Fruit fly (Drosophila melanogaster) whole organism, embryonic: ENCODE data around the gene CG33502.
A peak's percentile ranks its signal among the peaks of the same experiment; 100 is the strongest.
"Not testable (repeated sequence)": the region's sequence is repeated elsewhere in the genome, so short reads cannot be mapped to it uniquely, and the experiment has no call there.

Source experiments
- Aef1 ChIP-seq: fragments of 200-800 bp; sonication (Bioruptor generic); IDR thresholded peaks from 3 replicates; pipeline ENCODE4 v1.3.6; 2022; ENCODE audit warnings: missing biosample characterization, missing genetic modification characterization
- CG10321 ChIP-seq: fragments of 200-800 bp; sonication (Bioruptor generic); IDR thresholded peaks from 2 replicates; pipeline ENCODE4 v1.3.6; 2022; ENCODE audit warnings: missing biosample characterization, missing genetic modification characterization
- CG12659 ChIP-seq: fragments of 200-800 bp; sonication (Bioruptor generic); optimal IDR thresholded peaks from 3 replicates; lab custom pipeline; 2017; ENCODE audit warnings: mild to moderate bottlenecking, missing biosample characterization, missing genetic modification reagents, missing genetic modification characterization
- CG15514 ChIP-seq: fragments of 200-800 bp; sonication (Bioruptor generic); optimal IDR thresholded peaks from 3 replicates; lab custom pipeline; 2017; ENCODE audit warnings: missing biosample characterization, missing genetic modification characterization, mild to moderate bottlenecking, moderate library complexity, missing genetic modification reagents
- CG17385 ChIP-seq: fragments of 200-800 bp; sonication (Bioruptor generic); optimal IDR thresholded peaks from 3 replicates; lab custom pipeline; 2018; ENCODE audit warnings: missing biosample characterization, mild to moderate bottlenecking, missing genetic modification characterization
- CG18262 ChIP-seq: fragments of 200-800 bp; optimal IDR thresholded peaks from 3 replicates; lab custom pipeline; 2019; ENCODE audit warnings: missing biosample characterization, mild to moderate bottlenecking, missing genetic modification characterization, moderate library complexity
- CG2199 ChIP-seq: fragments of 200-800 bp; sonication (Bioruptor generic); IDR thresholded peaks from 3 replicates; pipeline ENCODE4 v1.3.6; 2022; ENCODE audit warnings: missing biosample characterization, missing genetic modification characterization
- CG31224 ChIP-seq: fragments of 200-800 bp; sonication (Bioruptor generic); IDR thresholded peaks from 2 replicates; pipeline ENCODE4 v1.3.6; 2022; ENCODE audit warnings: missing biosample characterization, missing genetic modification characterization
- CG4854 ChIP-seq: fragments of 200-800 bp; sonication (Bioruptor generic); optimal IDR thresholded peaks from 2 replicates; lab custom pipeline; 2016; ENCODE audit warnings: missing biosample characterization, missing genetic modification characterization, inconsistent platforms
- CG5953 ChIP-seq: fragments of 200-800 bp; sonication (Bioruptor generic); IDR thresholded peaks from 2 replicates; pipeline ENCODE4 v1.3.6; 2022; ENCODE audit warnings: missing biosample characterization, missing genetic modification characterization
- CG7745 ChIP-seq: fragments of 200-800 bp; sonication (Bioruptor generic); optimal IDR thresholded peaks from 2 replicates; lab custom pipeline; 2018; ENCODE audit warnings: missing biosample characterization, mild to moderate bottlenecking, missing genetic modification characterization, moderate library complexity
- CG8388 ChIP-seq: fragments of 200-800 bp; sonication (Bioruptor generic); optimal IDR thresholded peaks from 2 replicates; lab custom pipeline; 2019; ENCODE audit warnings: missing biosample characterization, mild to moderate bottlenecking, missing genetic modification characterization, moderate library complexity
- CG9609 ChIP-seq: fragments of 200-800 bp; sonication (Bioruptor generic); optimal IDR thresholded peaks from 3 replicates; lab custom pipeline; 2016; ENCODE audit warnings: missing biosample characterization, missing genetic modification characterization
- Dek ChIP-seq: fragments of 200-800 bp; sonication (Bioruptor generic); optimal IDR thresholded peaks from 3 replicates; lab custom pipeline; 2019; ENCODE audit warnings: missing biosample characterization, mild to moderate bottlenecking, missing genetic modification characterization, moderate library complexity
- Drgx ChIP-seq: fragments of 200-800 bp; sonication (Bioruptor generic); IDR thresholded peaks from 2 replicates; pipeline ENCODE4 v1.3.6; 2022; ENCODE audit warnings: missing biosample characterization, missing genetic modification characterization
- ERR ChIP-seq: fragments of 200-800 bp; sonication (Bioruptor generic); optimal IDR thresholded peaks from 2 replicates; lab custom pipeline; 2016; ENCODE audit warnings: missing biosample characterization, missing genetic modification characterization
- HLH4C ChIP-seq: fragments of 200-800 bp; sonication (Bioruptor generic); IDR thresholded peaks from 3 replicates; pipeline ENCODE4 v1.3.6; 2022; ENCODE audit warnings: missing biosample characterization, missing genetic modification characterization; ENCODE audit not compliant: partially characterized antibody
- Hey ChIP-seq: fragments of 200-800 bp; sonication (Bioruptor generic); optimal IDR thresholded peaks from 3 replicates; lab custom pipeline; 2018; ENCODE audit warnings: missing biosample characterization, mild to moderate bottlenecking, missing genetic modification characterization
- MBD-R2 ChIP-seq: fragments of 200-800 bp; sonication (Bioruptor generic); IDR thresholded peaks from 2 replicates; pipeline ENCODE4 v1.3.6; 2022; ENCODE audit warnings: missing biosample characterization, missing genetic modification characterization
- MTF-1 ChIP-seq: fragments of 200-800 bp; sonication (Bioruptor generic); optimal IDR thresholded peaks from 2 replicates; lab custom pipeline; 2018; ENCODE audit warnings: missing biosample characterization, mild to moderate bottlenecking, missing genetic modification characterization, borderline replicate concordance
- Optix ChIP-seq: fragments of 200-800 bp; sonication (Bioruptor generic); IDR thresholded peaks from 3 replicates; pipeline ENCODE4 v1.3.6; 2022; ENCODE audit warnings: missing biosample characterization, missing genetic modification characterization
- Pdp1 ChIP-seq, 2 experiments: fragments of 200-800 bp; sonication (Bioruptor generic); optimal IDR thresholded peaks; 3 replicates each; lab custom pipeline; 2016; ENCODE audit warnings: missing biosample characterization in 2 of 2, missing genetic modification characterization in 2 of 2, mild to moderate bottlenecking in 1 of 2, moderate library complexity in 1 of 2
- Ptx1 ChIP-seq: fragments of 200-800 bp; sonication (Bioruptor generic); IDR thresholded peaks from 2 replicates; pipeline ENCODE4 v1.3.6; 2022; ENCODE audit warnings: missing biosample characterization, missing genetic modification characterization
- Rfx ChIP-seq: fragments of 200-800 bp; sonication (Bioruptor generic); IDR thresholded peaks from 2 replicates; pipeline ENCODE4 v1.3.6; 2022; ENCODE audit warnings: missing biosample characterization, missing genetic modification characterization
- Xbp1 ChIP-seq: fragments of 200-800 bp; sonication (Bioruptor generic); optimal IDR thresholded peaks from 3 replicates; lab custom pipeline; 2016; ENCODE audit warnings: missing biosample characterization, mild to moderate bottlenecking, missing genetic modification characterization
- Xrp1 ChIP-seq: fragments of 200-800 bp; sonication (Bioruptor generic); IDR thresholded peaks from 2 replicates; pipeline ENCODE4 v1.3.6; 2022; ENCODE audit warnings: missing biosample characterization, missing genetic modification characterization
- al ChIP-seq: fragments of 200-800 bp; sonication (Bioruptor generic); IDR thresholded peaks from 2 replicates; pipeline ENCODE4 v1.3.6; 2022; ENCODE audit warnings: missing biosample characterization, missing genetic modification characterization
- bigmax ChIP-seq: fragments of 200-800 bp; sonication (Bioruptor generic); optimal IDR thresholded peaks from 2 replicates; lab custom pipeline; 2018; ENCODE audit warnings: missing biosample characterization, mild to moderate bottlenecking, missing genetic modification characterization
- ham ChIP-seq: fragments of 200-800 bp; sonication (Bioruptor generic); IDR thresholded peaks from 2 replicates; pipeline ENCODE4 v1.3.6; 2022; ENCODE audit warnings: missing biosample characterization, missing genetic modification characterization
- hkb ChIP-seq, 2 experiments: fragments of 200-800 bp in 1 of 2; fragments of >200 bp in 1 of 2; sonication (Bioruptor generic) in 1 of 2; IDR thresholded peaks in 1 of 2; optimal IDR thresholded peaks in 1 of 2; 2 replicates each; pipeline versions ENCODE4 v1.3.6 to Lab custom; 2017 to 2022; ENCODE audit warnings: missing biosample characterization in 1 of 2, missing genetic modification characterization in 1 of 2
- nerfin-2 ChIP-seq: fragments of 200-800 bp; sonication (Bioruptor generic); IDR thresholded peaks from 2 replicates; pipeline ENCODE4 v1.3.6; 2022; ENCODE audit warnings: missing biosample characterization, missing genetic modification characterization; ENCODE audit not compliant: partially characterized antibody
- prd ChIP-seq, 3 experiments: fragments of >200 bp in 2 of 3; fragments of 200-800 bp in 1 of 3; sonication (Bioruptor generic) in 1 of 3; optimal IDR thresholded peaks in 2 of 3; IDR thresholded peaks in 1 of 3; 2 replicates in 2 of 3; 3 replicates in 1 of 3; pipeline versions ENCODE4 v1.3.6 to Lab custom; 2017 to 2022; ENCODE audit warnings: missing biosample characterization in 1 of 3, missing genetic modification characterization in 1 of 3
- slbo ChIP-seq: fragments of 200-800 bp; sonication (Bioruptor generic); IDR thresholded peaks from 2 replicates; pipeline ENCODE4 v1.3.6; 2022; ENCODE audit warnings: missing biosample characterization, missing genetic modification characterization
- sob ChIP-seq: fragments of 200-800 bp; sonication (Bioruptor generic); IDR thresholded peaks from 2 replicates; pipeline ENCODE4 v1.3.6; 2022; ENCODE audit warnings: missing biosample characterization, missing genetic modification characterization
- vvl ChIP-seq: fragments of 200-800 bp; sonication (Bioruptor generic); IDR thresholded peaks from 2 replicates; pipeline ENCODE4 v1.3.6; 2022; ENCODE audit warnings: missing biosample characterization, missing genetic modification characterization

CG33502 gene

dm6 chrX:21629482-21630159, 18.3 kb upstream of the CG33502 start, which contains the start of gene DIP1 (continued):
- no peak for TF ChIP-seq MTF-1 (GFP tag; lab: Kevin White, UChicago)
- no peak for TF ChIP-seq HLH4C (GFP tag; lab: Robert Waterston, UW)
- no peak for TF ChIP-seq Optix (GFP tag; lab: Robert Waterston, UW)
- peak; percentile 31 for TF ChIP-seq CG17385
- no peak for TF ChIP-seq CG5953 (GFP tag; lab: Robert Waterston, UW)
- TF ChIP-seq bigmax (GFP tag; lab: Kevin White, UChicago), result no peak
- TF ChIP-seq CG7745 (tag; lab: Kevin White, UChicago), result no peak
- 0 out of 2 replicates have a peak, but pooled peaks have one; percentile 37 for TF ChIP-seq Rfx (GFP tag; lab: Robert Waterston, UW)
- TF ChIP-seq slbo, result peak; percentile 44; the same call in 1 of the 2 replicates
- TF ChIP-seq Dek (tag; lab: Kevin White, UChicago), result peak; percentile 10
- no peak for TF ChIP-seq Hey (tag; lab: Kevin White, UChicago)
- TF ChIP-seq CG31224 (GFP tag; lab: Robert Waterston, UW), result no peak
- peak; percentile 71 for TF ChIP-seq CG12659 (GFP tag; lab: Kevin White, UChicago)
- peak; percentile 11 for TF ChIP-seq CG9609 (GFP tag; lab: Kevin White, UChicago)
- TF ChIP-seq CG15514, result peak; percentile 28
- no peak for TF ChIP-seq nerfin-2 (GFP tag; lab: Robert Waterston, UW)
- no peak for TF ChIP-seq CG4854 (GFP tag; lab: Kevin White, UChicago)
- TF ChIP-seq CG18262 (tag; lab: Kevin White, UChicago), result peak; percentile 16
- TF ChIP-seq CG8388 (GFP tag; lab: Kevin White, UChicago), result peak; percentile 7
- TF ChIP-seq ERR (GFP tag; lab: Kevin White, UChicago), result no peak
- peak; percentile 29 for TF ChIP-seq Xbp1 (GFP tag; lab: Kevin White, UChicago)
- peak in 1 of 2 experiments; percentile 82 for TF ChIP-seq Pdp1 (GFP tag; optimal IDR thresholded peaks at IDR 0.05; lab: Kevin White, UChicago)

- TF ChIP-seq CG2199 (GFP tag; lab: Robert Waterston, UW) (peak; percentile 22; the same call in 1 of the 3 replicates), vvl (GFP tag; lab: Robert Waterston, UW) (0 out of 2 replicates have a peak, but pooled peaks have one; percentile 9), Rfx (GFP tag; lab: Robert Waterston, UW) (peak; percentile 57), sob (GFP tag; lab: Robert Waterston, UW) (0 out of 2 replicates have a peak, but pooled peaks have one; percentile 26), MBD-R2 (peak; percentile 78), Ptx1 (peak; percentile 38; the same call in 1 of the 2 replicates), al (GFP tag; lab: Robert Waterston, UW) (peak; percentile 28; the same call in 1 of the 2 replicates), Xrp1 (GFP tag; lab: Robert Waterston, UW) (0 out of 2 replicates have a peak, but pooled peaks have one; percentile 7), Drgx (GFP tag; lab: Robert Waterston, UW) (0 out of 2 replicates have a peak, but pooled peaks have one; percentile 13), prd (GFP tag; IDR thresholded peaks at IDR 0.05; lab: Robert Waterston, UW) (peak; percentile 46; the same call in 1 of the 3 replicates), hkb (GFP tag; IDR thresholded peaks at IDR 0.05; lab: Robert Waterston, UW) (0 out of 2 replicates have a peak, but pooled peaks have one; percentile 17)
- not testable (repeated sequence) for TF ChIP-seq prd, hkb (optimal IDR thresholded peaks at IDR 0.05; lab: Kevin White, UChicago)
These were observed 12.3 kb upstream of the CG33502 start, which contains the start of gene CG32500 for dm6 chrX:21623641-21624040. CG32500 (minus strand) TSS chrX:21623750.

- not testable (repeated sequence) for TF ChIP-seq Aef1 (GFP tag; lab: Robert Waterston, UW); ham; CG10321 (GFP tag; lab: Robert Waterston, UW)
These were observed 9.7 kb upstream of the CG33502 start, which contains the start of gene CG32819 for dm6 chrX:21621004-21621403. CG32819 (minus strand) TSS chrX:21621104.
